Fruit fly (Drosophila melanogaster): ENCODE data around the gene CG8191.

- TF ChIP-seq CTCF (optimal IDR thresholded peaks at IDR 0.05) = no peak
- TF ChIP-seq CG8478 (optimal IDR thresholded peaks at IDR 0.05) = no peak
Measured at dm6 chrX:15778846-15779245, 46.9 kb downstream of the CG8191 start, which contains the start of gene CG43673.
